Worm (Caenorhabditis elegans): ENCODE results near the gene mlc-1.
"Not testable (repeated sequence)": the region's sequence is repeated elsewhere in the genome, so short reads cannot be mapped to it uniquely, and the experiment has no call there.

ce11 chrX:17444683-17445082, 14.3 kb upstream of the mlc-1 start:
- not testable (repeated sequence) for TF ChIP-seq mdl-1, lsy-2 (tag; optimal IDR thresholded peaks at IDR 0.05)

All from whole organism, L4 larva.